Fruit fly (Drosophila melanogaster) whole organism, embryonic: ENCODE results near the gene CG11267.

Experiments used
- Atf3 ChIP-seq: fragments of 200-800 bp; sonication (Bioruptor generic); optimal IDR thresholded peaks from 3 replicates; lab custom pipeline; 2016; ENCODE audit warnings: missing biosample characterization, missing genetic modification characterization
- CG10267 ChIP-seq: fragments of 200-800 bp; sonication (Bioruptor generic); optimal IDR thresholded peaks from 2 replicates; lab custom pipeline; 2018; ENCODE audit warnings: missing biosample characterization, mild to moderate bottlenecking, missing genetic modification characterization, moderate library complexity
- CG10959 ChIP-seq: fragments of 200-800 bp; sonication (Bioruptor generic); IDR thresholded peaks from 2 replicates; pipeline ENCODE4 v1.3.6; 2022; ENCODE audit warnings: missing biosample characterization, missing genetic modification characterization
- CG11696 ChIP-seq: fragments of 200-800 bp; sonication (Bioruptor generic); IDR thresholded peaks from 2 replicates; pipeline ENCODE4 v1.3.6; 2022; ENCODE audit warnings: missing biosample characterization, missing genetic modification characterization
- CG12104 ChIP-seq: fragments of 200-800 bp; sonication (Bioruptor generic); optimal IDR thresholded peaks from 3 replicates; lab custom pipeline; 2016; ENCODE audit warnings: missing biosample characterization, missing genetic modification characterization
- CG12299 ChIP-seq: fragments of 200-800 bp; sonication (Bioruptor generic); optimal IDR thresholded peaks from 2 replicates; lab custom pipeline; 2018; ENCODE audit warnings: missing biosample characterization, mild to moderate bottlenecking, missing genetic modification characterization
- CG14667 ChIP-seq: fragments of 200-800 bp; sonication (Bioruptor generic); IDR thresholded peaks from 2 replicates; pipeline ENCODE4 v1.3.6; 2022; ENCODE audit warnings: missing biosample characterization, missing genetic modification characterization
- CG15269 ChIP-seq: fragments of 200-800 bp; sonication (Bioruptor generic); optimal IDR thresholded peaks from 2 replicates; lab custom pipeline; 2018; ENCODE audit warnings: missing biosample characterization, mild to moderate bottlenecking, missing genetic modification characterization, moderate library complexity
- CG17385 ChIP-seq: fragments of 200-800 bp; sonication (Bioruptor generic); optimal IDR thresholded peaks from 3 replicates; lab custom pipeline; 2018; ENCODE audit warnings: missing biosample characterization, mild to moderate bottlenecking, missing genetic modification characterization
- CG18011 ChIP-seq: fragments of 200-800 bp; sonication (Bioruptor generic); optimal IDR thresholded peaks from 2 replicates; lab custom pipeline; 2017; ENCODE audit warnings: missing biosample characterization, missing genetic modification characterization, mild to moderate bottlenecking, moderate library complexity, missing genotype
- CG3281 ChIP-seq: fragments of 200-800 bp; sonication (Bioruptor generic); optimal IDR thresholded peaks from 3 replicates; lab custom pipeline; 2017; ENCODE audit warnings: missing biosample characterization, mild to moderate bottlenecking, missing genetic modification characterization
- CG42726 ChIP-seq: fragments of 200-800 bp; sonication (Bioruptor generic); IDR thresholded peaks from 2 replicates; pipeline ENCODE4 v1.3.6; 2022; ENCODE audit warnings: missing biosample characterization, missing genetic modification characterization; ENCODE audit not compliant: partially characterized antibody
- CG5180 ChIP-seq: fragments of 200-800 bp; sonication (Bioruptor generic); optimal IDR thresholded peaks from 3 replicates; lab custom pipeline; 2017; ENCODE audit warnings: missing biosample characterization, missing genetic modification characterization, mild to moderate bottlenecking, moderate library complexity, missing genetic modification reagents
- CG6654 ChIP-seq: fragments of 200-800 bp; sonication (Bioruptor generic); optimal IDR thresholded peaks from 2 replicates; lab custom pipeline; 2017; ENCODE audit warnings: missing biosample characterization, mild to moderate bottlenecking, missing genetic modification characterization
- CG7839 ChIP-seq: fragments of 200-800 bp; sonication (Bioruptor generic); optimal IDR thresholded peaks from 3 replicates; lab custom pipeline; 2018; ENCODE audit warnings: missing biosample characterization, mild to moderate bottlenecking, missing genetic modification characterization, moderate library complexity
- CG8765 ChIP-seq: fragments of 200-800 bp; sonication (Bioruptor generic); IDR thresholded peaks from 2 replicates; pipeline ENCODE4 v1.3.6; 2022; ENCODE audit warnings: missing biosample characterization, missing genetic modification characterization
- CG9817 ChIP-seq: fragments of 200-800 bp; sonication (Bioruptor generic); optimal IDR thresholded peaks from 2 replicates; lab custom pipeline; 2018; ENCODE audit warnings: missing biosample characterization, mild to moderate bottlenecking, missing genetic modification characterization, moderate library complexity
- CG9876 ChIP-seq: fragments of 200-800 bp; sonication (Bioruptor generic); optimal IDR thresholded peaks from 2 replicates; lab custom pipeline; 2016; ENCODE audit warnings: missing biosample characterization, missing genetic modification characterization
- CoRest ChIP-seq: fragments of 200-800 bp; sonication (Bioruptor generic); optimal IDR thresholded peaks from 3 replicates; lab custom pipeline; 2018; ENCODE audit warnings: missing biosample characterization, mild to moderate bottlenecking, missing genetic modification characterization, moderate library complexity
- Dad ChIP-seq: fragments of 200-800 bp; sonication (Bioruptor generic); optimal IDR thresholded peaks from 3 replicates; lab custom pipeline; 2016; ENCODE audit warnings: missing biosample characterization, missing genetic modification characterization
- Dll ChIP-seq: fragments of 200-800 bp; sonication (Bioruptor generic); IDR thresholded peaks from 4 replicates; pipeline ENCODE4 v1.3.6; 2022; ENCODE audit warnings: missing biosample characterization, missing genetic modification characterization; ENCODE audit not compliant: partially characterized antibody
- E2f1 ChIP-seq: fragments of 200-800 bp; sonication (Bioruptor generic); IDR thresholded peaks from 2 replicates; pipeline ENCODE4 v1.3.6; 2022; ENCODE audit warnings: missing biosample characterization, missing genetic modification characterization
- GATAe ChIP-seq: fragments of 200-800 bp; sonication (Bioruptor generic); conservative IDR thresholded peaks from 2 replicates; pipeline ENCODE4 v1.3.6; 2022; ENCODE audit warnings: missing biosample characterization, missing genetic modification characterization
- H2.0 ChIP-seq: fragments of 200-800 bp; sonication (Bioruptor generic); IDR thresholded peaks from 2 replicates; pipeline ENCODE4 v1.3.6; 2022; ENCODE audit warnings: missing biosample characterization, missing genetic modification characterization
- Hsf ChIP-seq: fragments of 200-800 bp; sonication (Bioruptor generic); optimal IDR thresholded peaks from 3 replicates; lab custom pipeline; 2016; ENCODE audit warnings: missing biosample characterization, missing genetic modification characterization
- Max ChIP-seq: fragments of 200-800 bp; sonication (Bioruptor generic); optimal IDR thresholded peaks from 2 replicates; lab custom pipeline; 2016; ENCODE audit warnings: missing biosample characterization, mild to moderate bottlenecking, missing genetic modification characterization
- NC2β ChIP-seq: fragments of 200-800 bp; sonication (Bioruptor generic); optimal IDR thresholded peaks from 2 replicates; lab custom pipeline; 2016; ENCODE audit warnings: missing biosample characterization, missing genetic modification characterization
- NK7.1 ChIP-seq: fragments of 200-800 bp; sonication (Bioruptor generic); optimal IDR thresholded peaks from 3 replicates; lab custom pipeline; 2016; ENCODE audit warnings: missing biosample characterization, missing genetic modification characterization
- Oaz ChIP-seq: fragments of 200-800 bp; sonication (Bioruptor generic); IDR thresholded peaks from 2 replicates; pipeline ENCODE4 v1.3.6; 2022; ENCODE audit warnings: missing biosample characterization, missing genetic modification characterization
- Oli ChIP-seq: fragments of 200-800 bp; sonication (Bioruptor generic); optimal IDR thresholded peaks from 2 replicates; lab custom pipeline; 2018; ENCODE audit warnings: missing biosample characterization, mild to moderate bottlenecking, missing genetic modification characterization, moderate library complexity
- TFAM ChIP-seq: fragments of 200-800 bp; sonication (Bioruptor generic); optimal IDR thresholded peaks from 2 replicates; lab custom pipeline; 2017; ENCODE audit warnings: missing biosample characterization, missing genetic modification characterization, inconsistent platforms
- ase ChIP-seq: fragments of 200-800 bp; sonication (Bioruptor generic); IDR thresholded peaks from 3 replicates; pipeline ENCODE4 v1.3.6; 2022; ENCODE audit warnings: missing biosample characterization, missing genetic modification characterization
- az2 ChIP-seq: fragments of 200-800 bp; sonication (Bioruptor generic); optimal IDR thresholded peaks from 3 replicates; lab custom pipeline; 2016; ENCODE audit warnings: missing biosample characterization, missing genetic modification characterization
- dan ChIP-seq: fragments of 200-800 bp; sonication (Bioruptor generic); IDR thresholded peaks from 2 replicates; pipeline ENCODE4 v1.3.6; 2022; ENCODE audit warnings: missing biosample characterization, missing genetic modification characterization
- esg ChIP-seq: fragments of 200-800 bp; sonication (Bioruptor generic); conservative IDR thresholded peaks from 2 replicates; pipeline ENCODE4 v1.3.6; 2022; ENCODE audit warnings: missing biosample characterization, missing genetic modification characterization
- gce ChIP-seq: fragments of 200-800 bp; sonication (Bioruptor generic); IDR thresholded peaks from 3 replicates; pipeline ENCODE4 v1.3.6; 2022; ENCODE audit warnings: missing biosample characterization, missing genetic modification characterization
- gfzf ChIP-seq: fragments of 200-800 bp; sonication (Bioruptor generic); optimal IDR thresholded peaks from 2 replicates; lab custom pipeline; 2016; ENCODE audit warnings: missing biosample characterization, mild to moderate bottlenecking, missing genetic modification characterization, moderate library complexity
- grn ChIP-seq: fragments of 200-800 bp; sonication (Bioruptor generic); optimal IDR thresholded peaks from 3 replicates; lab custom pipeline; 2017; ENCODE audit warnings: missing biosample characterization, missing genetic modification characterization
- gro ChIP-seq: fragments of 200-800 bp; sonication (Bioruptor generic); optimal IDR thresholded peaks from 2 replicates; lab custom pipeline; 2016; ENCODE audit warnings: missing biosample characterization, missing genetic modification characterization
- h ChIP-seq: fragments of >200 bp; optimal IDR thresholded peaks from 2 replicates; lab custom pipeline; 2017
- jumu ChIP-seq: fragments of 200-800 bp; sonication (Bioruptor generic); optimal IDR thresholded peaks from 3 replicates; lab custom pipeline; 2016; ENCODE audit warnings: missing biosample characterization, missing genetic modification characterization
- lab ChIP-seq: fragments of 200-800 bp; sonication (Bioruptor generic); optimal IDR thresholded peaks from 3 replicates; lab custom pipeline; 2017; ENCODE audit warnings: missing biosample characterization, missing genetic modification characterization, mild to moderate bottlenecking, moderate library complexity, missing genetic modification reagents
- nerfin-2 ChIP-seq: fragments of 200-800 bp; sonication (Bioruptor generic); IDR thresholded peaks from 2 replicates; pipeline ENCODE4 v1.3.6; 2022; ENCODE audit warnings: missing biosample characterization, missing genetic modification characterization; ENCODE audit not compliant: partially characterized antibody
- pfk ChIP-seq: fragments of 200-800 bp; sonication (Bioruptor generic); optimal IDR thresholded peaks from 2 replicates; lab custom pipeline; 2018; ENCODE audit warnings: missing biosample characterization, mild to moderate bottlenecking, missing genetic modification characterization, moderate library complexity
- pho ChIP-seq: fragments of 200-800 bp; sonication (Bioruptor generic); optimal IDR thresholded peaks from 2 replicates; lab custom pipeline; 2016; ENCODE audit warnings: missing biosample characterization, missing genetic modification characterization
- pum ChIP-seq: fragments of 200-800 bp; sonication (Bioruptor generic); optimal IDR thresholded peaks from 2 replicates; lab custom pipeline; 2016; ENCODE audit warnings: missing biosample characterization, missing genetic modification characterization
- sens-2 ChIP-seq: fragments of 200-800 bp; sonication (Bioruptor generic); IDR thresholded peaks from 2 replicates; pipeline ENCODE4 v1.3.6; 2022; ENCODE audit warnings: missing biosample characterization, missing genetic modification characterization
- sisA ChIP-seq: fragments of 200-800 bp; sonication (Bioruptor generic); IDR thresholded peaks from 2 replicates; pipeline ENCODE4 v1.3.6; 2022; ENCODE audit warnings: missing biosample characterization, missing genetic modification characterization
- tx ChIP-seq: fragments of 200-800 bp; sonication (Bioruptor generic); optimal IDR thresholded peaks from 2 replicates; lab custom pipeline; 2016; ENCODE audit warnings: missing biosample characterization, missing genetic modification characterization
- unc-4 ChIP-seq: fragments of 200-800 bp; sonication (Bioruptor generic); IDR thresholded peaks from 2 replicates; pipeline ENCODE4 v1.3.6; 2022; ENCODE audit warnings: missing biosample characterization, missing genetic modification characterization; ENCODE audit not compliant: partially characterized antibody

The CG11267 gene

dm6 chr3L:13022854-13023560 lies 7.2 kb downstream of the CG11267 start, which contains the start of gene RpS12 (continued):
- TF ChIP-seq CG7839 (peak; percentile 70), unc-4 (GFP tag; lab: Robert Waterston, UW) (peak; percentile 65), Max (GFP tag; lab: Kevin White, UChicago) (peak; percentile 91), h (no peak), GATAe (GFP tag; lab: Robert Waterston, UW) (no peak), nerfin-2 (GFP tag; lab: Robert Waterston, UW) (0 out of 2 replicates have a peak, but pooled peaks have one; percentile 51), CG3281 (GFP tag; lab: Kevin White, UChicago) (peak; percentile 86), CG15269 (tag; lab: Kevin White, UChicago) (peak; percentile 64), pho (GFP tag; lab: Kevin White, UChicago) (peak; percentile 73), pum (GFP tag; lab: Kevin White, UChicago) (peak; percentile 67), CG9817 (tag; lab: Kevin White, UChicago) (peak; percentile 73), dan (GFP tag; lab: Robert Waterston, UW) (no peak), pfk (peak; percentile 66), CG42726 (GFP tag; lab: Robert Waterston, UW) (peak; percentile 86), tx (GFP tag; lab: Kevin White, UChicago) (peak; percentile 51), CG12299 (tag; lab: Kevin White, UChicago) (peak; percentile 60), CG12104 (GFP tag; lab: Kevin White, UChicago) (peak; percentile 77), Hsf (GFP tag; lab: Kevin White, UChicago) (peak; percentile 85), CG6654 (GFP tag; lab: Kevin White, UChicago) (peak; percentile 33), CoRest (tag; lab: Kevin White, UChicago) (peak; percentile 71), E2f1 (peak; percentile 47), Oaz (GFP tag; lab: Robert Waterston, UW) (peak; percentile 72), CG10267 (peak; percentile 72), TFAM (GFP tag; lab: Kevin White, UChicago) (peak; percentile 27), CG17385 (GFP tag; lab: Kevin White, UChicago) (peak; percentile 78), NC2β (peak; percentile 97), CG5180 (GFP tag; lab: Kevin White, UChicago) (peak; percentile 37), az2 (GFP tag; lab: Kevin White, UChicago) (peak; percentile 48), H2.0 (GFP tag; lab: Robert Waterston, UW) (peak; percentile 75), grn (GFP tag; lab: Kevin White, UChicago) (no peak), NK7.1 (GFP tag; lab: Kevin White, UChicago) (peak; percentile 63), CG14667 (GFP tag; lab: Robert Waterston, UW) (peak; percentile 46), CG9876 (peak; percentile 88), Dad (GFP tag; lab: Kevin White, UChicago) (peak; percentile 78), sisA (GFP tag; lab: Robert Waterston, UW) (peak; percentile 58), gro (peak; percentile 82), CG18011 (peak; percentile 67), jumu (GFP tag; lab: Kevin White, UChicago) (peak; percentile 59), ase (GFP tag; lab: Robert Waterston, UW) (peak; percentile 79), esg (GFP tag; lab: Robert Waterston, UW) (peak; percentile 19; the same call in 1 of the 2 replicates), sens-2 (GFP tag; lab: Robert Waterston, UW) (peak; percentile 75), Oli (tag; lab: Kevin White, UChicago) (peak; percentile 60), Atf3 (GFP tag; lab: Kevin White, UChicago) (peak; percentile 81), CG11696 (GFP tag; lab: Robert Waterston, UW) (no peak), gce (GFP tag; lab: Robert Waterston, UW) (peak; percentile 84), CG8765 (no peak), gfzf (GFP tag; lab: Kevin White, UChicago) (peak; percentile 18), Dll (GFP tag; lab: Robert Waterston, UW) (peak; percentile 76), lab (peak; percentile 90), CG10959 (GFP tag; lab: Robert Waterston, UW) (peak; percentile 55; the same call in 1 of the 2 replicates)
